Fruit fly (Drosophila melanogaster): Measurements from ENCODE around the gene CG31436.

- TF ChIP-seq Sp1 (GFP tag; optimal IDR thresholded peaks at IDR 0.05) (no peak), Dfd (GFP tag; optimal IDR thresholded peaks at IDR 0.05) (no peak), Hr78 (GFP tag; optimal IDR thresholded peaks at IDR 0.05) (no peak), fru (GFP tag; optimal IDR thresholded peaks at IDR 0.05) (no peak), Mio (GFP tag; optimal IDR thresholded peaks at IDR 0.05) (no peak), woc (GFP tag; optimal IDR thresholded peaks at IDR 0.05) (no peak), foxo (GFP tag; optimal IDR thresholded peaks at IDR 0.05) (no peak), Dif (GFP tag; optimal IDR thresholded peaks at IDR 0.05; ENCODE audit: partially characterized antibody) (no peak), dsf (GFP tag; optimal IDR thresholded peaks at IDR 0.05; ENCODE audit: borderline replicate concordance) (no peak), CG32264 (GFP tag; optimal IDR thresholded peaks at IDR 0.05) (no peak), brk (GFP tag; optimal IDR thresholded peaks at IDR 0.05) (no peak), pan (optimal IDR thresholded peaks at IDR 0.05) (no peak), psq (GFP tag; optimal IDR thresholded peaks at IDR 0.05) (no peak)
These were observed 37.2 kb upstream of the CG31436 start for dm6 chr3R:25266751-25267150.
